Fruit fly (Drosophila melanogaster) S2 (cell line): ENCODE data around the gene CG3294.

Experiments used
- CG8478 ChIP-seq: fragments of >200 bp; optimal IDR thresholded peaks from 2 replicates; lab custom pipeline; 2018
- CTCF ChIP-seq, 2 experiments: fragments of >200 bp; optimal IDR thresholded peaks; 2 replicates each; lab custom pipeline; 2018

DNA sequence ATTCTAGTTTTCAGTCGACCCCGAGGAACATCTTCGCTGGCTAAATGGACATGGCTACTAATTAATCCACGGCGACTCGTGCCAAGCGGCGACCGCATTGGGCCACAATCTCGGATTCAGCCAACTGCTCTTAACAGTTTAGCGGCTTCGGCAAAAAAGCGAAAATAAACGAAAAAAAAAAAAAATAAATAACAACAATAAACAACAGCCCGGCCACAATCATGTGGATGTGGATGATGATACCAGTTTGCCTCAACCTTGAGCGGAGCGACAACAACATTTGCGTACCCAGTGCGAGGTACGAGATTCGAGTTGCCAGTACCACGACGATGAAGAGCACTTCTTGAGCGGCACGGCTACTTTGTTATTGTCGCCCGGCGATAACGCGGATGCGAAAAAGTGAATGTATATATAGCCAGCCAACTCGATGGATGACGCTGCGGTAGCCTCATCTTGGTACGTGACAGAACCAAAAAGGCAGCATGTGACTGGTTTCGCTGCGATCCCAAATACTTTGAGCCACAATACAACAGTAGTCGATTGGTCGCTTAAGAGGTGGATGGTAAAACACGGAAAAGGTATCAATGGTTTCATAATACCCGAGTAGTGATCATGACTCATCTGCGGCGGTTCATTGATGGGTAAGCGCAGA is 13.7 kb downstream of the CG3294 start:
- TF ChIP-seq CTCF (optimal IDR thresholded peaks at IDR 0.05; lab: Kevin White, UChicago) (no peak), CG8478 (lab: Kevin White, UChicago) (no peak)
